Fruit fly (Drosophila melanogaster): ENCODE data around the gene CG11134.
A peak's percentile ranks its signal among the peaks of the same experiment; 100 is the strongest.

Gene CG11134

dm6 chrX:13740062-13740461 lies 2.3 kb downstream of the CG11134 start (continued):
- TF ChIP-seq E2f2 (GFP tag; IDR thresholded peaks at IDR 0.05) (peak; percentile 9), CG4424 (GFP tag; optimal IDR thresholded peaks at IDR 0.05) (peak; percentile 58), CG30403 (GFP tag; optimal IDR thresholded peaks at IDR 0.05) (peak; percentile 72), CG2889 (GFP tag; IDR thresholded peaks at IDR 0.05) (peak; percentile 71; the same call in 1 of the 3 replicates), cwo (GFP tag; optimal IDR thresholded peaks at IDR 0.05) (peak; percentile 71), Optix (GFP tag; IDR thresholded peaks at IDR 0.05) (peak; percentile 71), Gug (GFP tag; IDR thresholded peaks at IDR 0.05) (peak; percentile 95), CG31388 (GFP tag; optimal IDR thresholded peaks at IDR 0.05) (no peak), CG4328 (GFP tag; optimal IDR thresholded peaks at IDR 0.05) (peak; percentile 77), sr (GFP tag; IDR thresholded peaks at IDR 0.05) (peak; percentile 59; the same call in 1 of the 3 replicates), NK7.1 (GFP tag; optimal IDR thresholded peaks at IDR 0.05) (peak; percentile 38), Vsx1 (GFP tag; optimal IDR thresholded peaks at IDR 0.05) (peak; percentile 31), tna (GFP tag; IDR thresholded peaks at IDR 0.05; ENCODE audit: partially characterized antibody) (no peak), ind (GFP tag; optimal IDR thresholded peaks at IDR 0.05) (peak; percentile 86), bowl (GFP tag; IDR thresholded peaks at IDR 0.05) (peak; percentile 74), pita (GFP tag; optimal IDR thresholded peaks at IDR 0.05) (no peak), CG15514 (GFP tag; optimal IDR thresholded peaks at IDR 0.05) (peak; percentile 74), CkIIα-i1 (GFP tag; IDR thresholded peaks at IDR 0.05) (no peak), NfI (GFP tag; optimal IDR thresholded peaks at IDR 0.05) (peak; percentile 84), jumu (GFP tag; optimal IDR thresholded peaks at IDR 0.05) (peak; percentile 79), wek (GFP tag; optimal IDR thresholded peaks at IDR 0.05) (peak; percentile 35), Side (GFP tag; optimal IDR thresholded peaks at IDR 0.05) (peak; percentile 80), Fer2 (tag; optimal IDR thresholded peaks at IDR 0.05) (peak; percentile 67), Atf6 (GFP tag; IDR thresholded peaks at IDR 0.05) (peak; percentile 63), fd3F (GFP tag; optimal IDR thresholded peaks at IDR 0.05) (peak; percentile 71), Nf-YA (GFP tag; IDR thresholded peaks at IDR 0.05) (peak; percentile 33; the same call in 1 of the 2 replicates), CG11398 (GFP tag; optimal IDR thresholded peaks at IDR 0.05) (peak; percentile 40), fd64A (GFP tag; optimal IDR thresholded peaks at IDR 0.05) (peak; percentile 15), CG8388 (GFP tag; optimal IDR thresholded peaks at IDR 0.05) (peak; percentile 19), CG13894 (tag; optimal IDR thresholded peaks at IDR 0.05) (peak; percentile 74), kah (GFP tag; optimal IDR thresholded peaks at IDR 0.05) (peak; percentile 56), grn (GFP tag; optimal IDR thresholded peaks at IDR 0.05) (no peak), CG10209 (GFP tag; optimal IDR thresholded peaks at IDR 0.05) (peak; percentile 70), Sox102F (GFP tag; optimal IDR thresholded peaks at IDR 0.05) (peak; percentile 77), CG1529 (GFP tag; optimal IDR thresholded peaks at IDR 0.05) (peak; percentile 37), Camta (GFP tag; optimal IDR thresholded peaks at IDR 0.05) (peak; percentile 39), chif (GFP tag; optimal IDR thresholded peaks at IDR 0.05) (peak; percentile 67 to 80), MESR4 (GFP tag; optimal IDR thresholded peaks at IDR 0.05) (peak; percentile 32), Bteb2 (GFP tag; optimal IDR thresholded peaks at IDR 0.05) (peak; percentile 56), CG9215 (GFP tag; IDR thresholded peaks at IDR 0.05) (peak; percentile 73), cg (GFP tag; optimal IDR thresholded peaks at IDR 0.05) (peak; percentile 79), CG14441 (GFP tag; IDR thresholded peaks at IDR 0.05) (peak; percentile 80), dmrt99B (tag; optimal IDR thresholded peaks at IDR 0.05) (peak; percentile 84), mirr (GFP tag; optimal IDR thresholded peaks at IDR 0.05) (peak; percentile 87), CG4617 (GFP tag; optimal IDR thresholded peaks at IDR 0.05; ENCODE audit: borderline replicate concordance) (peak; percentile 55), CHES-1-like (GFP tag; optimal IDR thresholded peaks at IDR 0.05) (peak; percentile 83), Med (GFP tag) (peak; percentile 97), ranshi (GFP tag; IDR thresholded peaks at IDR 0.05) (peak; percentile 79), org-1 (GFP tag; optimal IDR thresholded peaks at IDR 0.05) (peak; percentile 44), disco-r (GFP tag; optimal IDR thresholded peaks at IDR 0.05) (no peak), pzg (GFP tag; optimal IDR thresholded peaks at IDR 0.05) (no peak)

Data from whole organism, embryonic.